Fruit fly (Drosophila melanogaster): ENCODE results near the gene CG33301.

dm6 chr2L:10061276-10061675 lies 11.9 kb downstream of the CG33301 start:
- TF ChIP-seq Mio (GFP tag; optimal IDR thresholded peaks at IDR 0.05) (no peak), dmrt93B (GFP tag; optimal IDR thresholded peaks at IDR 0.05) (no peak)

Data from whole organism, wandering third instar larva.